Fruit fly (Drosophila melanogaster): ENCODE data around the gene CG11162.
A peak's percentile ranks its signal among the peaks of the same experiment; 100 is the strongest.

The CG11162 gene

DNA sequence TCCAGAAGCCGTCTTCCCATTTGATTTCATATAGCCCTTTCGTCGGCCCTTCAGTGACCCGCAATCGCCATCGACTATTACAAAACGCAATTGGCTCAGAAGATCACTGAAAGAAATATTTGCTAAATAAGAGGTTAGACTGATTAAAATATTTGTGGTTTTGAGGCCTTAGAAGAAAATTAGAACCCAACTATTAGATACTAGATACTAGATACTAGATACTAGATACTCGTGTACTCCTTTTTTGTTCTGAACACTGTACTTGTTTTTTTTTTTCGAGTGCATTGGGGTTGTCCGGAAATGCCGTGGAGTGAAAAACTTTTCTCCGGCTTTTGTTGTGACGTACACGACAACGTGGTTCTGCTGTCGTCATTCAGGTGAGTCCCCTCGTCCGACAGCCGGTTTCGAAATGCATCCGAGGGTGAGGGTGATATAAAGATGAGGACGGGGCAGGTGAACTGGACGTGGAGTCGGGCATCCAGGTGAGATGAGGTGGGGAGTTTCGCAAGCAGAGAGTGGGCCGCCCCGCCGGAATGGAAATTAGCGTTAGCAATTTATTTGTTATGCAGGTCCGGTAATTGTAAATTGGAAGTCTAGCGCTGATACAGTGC lies 46.3 kb upstream of the CG11162 start (continued):
- TF ChIP-seq abd-A (tag; optimal IDR thresholded peaks at IDR 0.05) (no peak), gem (tag; optimal IDR thresholded peaks at IDR 0.05) (peak; percentile 60), CG9727 (GFP tag; optimal IDR thresholded peaks at IDR 0.05) (peak; percentile 14), Ets65A (GFP tag) (peak; percentile 73), grau (tag; optimal IDR thresholded peaks at IDR 0.05) (peak; percentile 14), vvl (GFP tag; IDR thresholded peaks at IDR 0.05) (peak; percentile 25; the same call in 1 of the 2 replicates), CG2678 (tag; optimal IDR thresholded peaks at IDR 0.05) (peak; percentile 38), Myb (GFP tag; optimal IDR thresholded peaks at IDR 0.05) (peak; percentile 12), klu (GFP tag; IDR thresholded peaks at IDR 0.05) (no peak), CG12659 (GFP tag; optimal IDR thresholded peaks at IDR 0.05) (peak; percentile 1), hkb (optimal IDR thresholded peaks at IDR 0.05) (no peak), hkb (GFP tag; IDR thresholded peaks at IDR 0.05) (0 out of 2 replicates have a peak, but pooled peaks have one; percentile 13), Oli (tag; optimal IDR thresholded peaks at IDR 0.05) (peak; percentile 33), Sox102F (GFP tag; optimal IDR thresholded peaks at IDR 0.05) (peak; percentile 38), mam (GFP tag; optimal IDR thresholded peaks at IDR 0.05) (peak; percentile 29), bsh (GFP tag; optimal IDR thresholded peaks at IDR 0.05) (peak in 1 of 2 experiments; percentile 67), org-1 (GFP tag; optimal IDR thresholded peaks at IDR 0.05) (peak; percentile 14), CG11696 (GFP tag; IDR thresholded peaks at IDR 0.05) (no peak), CG9609 (GFP tag; optimal IDR thresholded peaks at IDR 0.05) (peak; percentile 15), Hand (GFP tag; optimal IDR thresholded peaks at IDR 0.05) (no peak), CoRest (tag; optimal IDR thresholded peaks at IDR 0.05) (peak; percentile 10), Xrp1 (GFP tag; IDR thresholded peaks at IDR 0.05) (peak; percentile 60; the same call in 1 of the 2 replicates), Hr51 (GFP tag; optimal IDR thresholded peaks at IDR 0.05) (peak in 1 of 2 experiments; percentile 41), dmrt11E (tag; optimal IDR thresholded peaks at IDR 0.05) (peak; percentile 42), ci (GFP tag; IDR thresholded peaks at IDR 0.05) (peak; percentile 53; the same call in 1 of the 3 replicates), CG10267 (tag; optimal IDR thresholded peaks at IDR 0.05) (peak; percentile 16), CG11504 (tag; optimal IDR thresholded peaks at IDR 0.05) (peak; percentile 58), pnt (GFP tag; optimal IDR thresholded peaks at IDR 0.05) (peak; percentile 41), prd (optimal IDR thresholded peaks at IDR 0.05) (no peak), prd (GFP tag; IDR thresholded peaks at IDR 0.05) (peak; percentile 46; the same call in 1 of the 3 replicates), CG16813 (GFP tag; IDR thresholded peaks at IDR 0.05; ENCODE audit: partially characterized antibody) (no peak), NFAT (GFP tag; IDR thresholded peaks at IDR 0.05) (no peak; the same call in 1 of the 2 replicates), tin (GFP tag; optimal IDR thresholded peaks at IDR 0.05) (peak; percentile 47), Trl (optimal IDR thresholded peaks at IDR 0.05) (no peak), Trl (GFP tag; optimal IDR thresholded peaks at IDR 0.05) (no peak), zfh1 (GFP tag; IDR thresholded peaks at IDR 0.05) (0 out of 3 replicates have a peak, but pooled peaks have one; percentile 44), chif (GFP tag; optimal IDR thresholded peaks at IDR 0.05) (peak; percentile 47 to 63), bab2 (GFP tag; optimal IDR thresholded peaks at IDR 0.05) (peak; percentile 39), fd3F (GFP tag; optimal IDR thresholded peaks at IDR 0.05) (no peak), CG4730 (GFP tag; IDR thresholded peaks at IDR 0.05) (0 out of 2 replicates have a peak, but pooled peaks have one; percentile 10), Blimp-1 (GFP tag; optimal IDR thresholded peaks at IDR 0.05) (peak; percentile 63), Dad (GFP tag; optimal IDR thresholded peaks at IDR 0.05) (no peak), Ets97D (GFP tag; optimal IDR thresholded peaks at IDR 0.05) (no peak), sr (GFP tag; IDR thresholded peaks at IDR 0.05) (no peak), CG8944 (GFP tag; optimal IDR thresholded peaks at IDR 0.05) (peak; percentile 25), lola (GFP tag; optimal IDR thresholded peaks at IDR 0.05) (peak in 1 of 3 experiments; percentile 25), Ssrp (tag; optimal IDR thresholded peaks at IDR 0.05) (peak; percentile 19), otp (GFP tag; IDR thresholded peaks at IDR 0.05) (0 out of 3 replicates have a peak, but pooled peaks have one; percentile 37)
